Fruit fly (Drosophila melanogaster) whole organism, embryonic: ENCODE measurements around the gene Osi19.

Experiments used
- Bdp1 ChIP-seq: fragments of 200-800 bp; sonication (Bioruptor generic); optimal IDR thresholded peaks from 3 replicates; lab custom pipeline; 2016; ENCODE audit warnings: missing biosample characterization, missing genetic modification characterization
- CG1024 ChIP-seq: fragments of 200-800 bp; sonication (Bioruptor generic); IDR thresholded peaks from 2 replicates; pipeline ENCODE4 v1.3.6; 2022; ENCODE audit warnings: missing biosample characterization, missing genetic modification characterization
- CG10267 ChIP-seq: fragments of 200-800 bp; sonication (Bioruptor generic); optimal IDR thresholded peaks from 2 replicates; lab custom pipeline; 2018; ENCODE audit warnings: missing biosample characterization, mild to moderate bottlenecking, missing genetic modification characterization, moderate library complexity
- CG10654 ChIP-seq: fragments of 200-800 bp; sonication (Bioruptor generic); optimal IDR thresholded peaks from 2 replicates; lab custom pipeline; 2016; ENCODE audit warnings: missing biosample characterization, missing genetic modification characterization
- CG12236 ChIP-seq: fragments of 200-800 bp; sonication (Bioruptor generic); optimal IDR thresholded peaks from 2 replicates; lab custom pipeline; 2016; ENCODE audit warnings: missing biosample characterization, missing genetic modification characterization
- CG12299 ChIP-seq: fragments of 200-800 bp; sonication (Bioruptor generic); optimal IDR thresholded peaks from 2 replicates; lab custom pipeline; 2018; ENCODE audit warnings: missing biosample characterization, mild to moderate bottlenecking, missing genetic modification characterization
- CG13296 ChIP-seq: fragments of 200-800 bp; sonication (Bioruptor generic); optimal IDR thresholded peaks from 3 replicates; lab custom pipeline; 2018; ENCODE audit warnings: missing biosample characterization, mild to moderate bottlenecking, missing genetic modification characterization
- CG14965 ChIP-seq: fragments of 200-800 bp; sonication (Bioruptor generic); optimal IDR thresholded peaks from 2 replicates; lab custom pipeline; 2016; ENCODE audit warnings: missing biosample characterization, missing genetic modification characterization, borderline replicate concordance
- CG16815 ChIP-seq: fragments of 200-800 bp; sonication (Bioruptor generic); optimal IDR thresholded peaks from 3 replicates; lab custom pipeline; 2017; ENCODE audit warnings: missing biosample characterization, mild to moderate bottlenecking, missing genetic modification characterization
- CG18764 ChIP-seq: fragments of 200-800 bp; sonication (Bioruptor generic); optimal IDR thresholded peaks from 3 replicates; lab custom pipeline; 2016; ENCODE audit warnings: missing biosample characterization, missing genetic modification characterization
- CG2678 ChIP-seq: fragments of 200-800 bp; sonication (Bioruptor generic); optimal IDR thresholded peaks from 3 replicates; lab custom pipeline; 2019; ENCODE audit warnings: missing biosample characterization, mild to moderate bottlenecking, missing genetic modification characterization, moderate library complexity
- CG3065 ChIP-seq: fragments of 200-800 bp; sonication (Bioruptor generic); optimal IDR thresholded peaks from 2 replicates; lab custom pipeline; 2016; ENCODE audit warnings: missing biosample characterization, missing genetic modification characterization
- CG32772 ChIP-seq: fragments of 200-800 bp; sonication (Bioruptor generic); IDR thresholded peaks from 2 replicates; pipeline ENCODE4 v1.3.6; 2022; ENCODE audit warnings: missing biosample characterization, missing genetic modification characterization
- CG6254 ChIP-seq: fragments of 200-800 bp; sonication (Bioruptor generic); optimal IDR thresholded peaks from 3 replicates; lab custom pipeline; 2017; ENCODE audit warnings: mild to moderate bottlenecking, missing biosample characterization, missing genetic modification reagents, missing genetic modification characterization
- CG6813 ChIP-seq: fragments of 200-800 bp; sonication (Bioruptor generic); optimal IDR thresholded peaks from 2 replicates; lab custom pipeline; 2017; ENCODE audit warnings: missing biosample characterization, missing genetic modification characterization, mild to moderate bottlenecking, moderate library complexity, missing genetic modification reagents
- CG7839 ChIP-seq: fragments of 200-800 bp; sonication (Bioruptor generic); optimal IDR thresholded peaks from 3 replicates; lab custom pipeline; 2018; ENCODE audit warnings: missing biosample characterization, mild to moderate bottlenecking, missing genetic modification characterization, moderate library complexity
- CHES-1-like ChIP-seq: fragments of 200-800 bp; sonication (Bioruptor generic); optimal IDR thresholded peaks from 2 replicates; lab custom pipeline; 2016; ENCODE audit warnings: missing biosample characterization, missing genetic modification characterization
- D ChIP-seq, 2 experiments: fragments of 200-800 bp in 1 of 2; fragments of >200 bp in 1 of 2; sonication (Bioruptor generic) in 1 of 2; optimal IDR thresholded peaks; 2 replicates in 1 of 2; 3 replicates in 1 of 2; lab custom pipeline; 2017; ENCODE audit warnings: mild to moderate bottlenecking in 1 of 2, missing biosample characterization in 1 of 2, missing genetic modification characterization in 1 of 2, missing genetic modification reagents in 1 of 2
- Dip2 ChIP-seq: fragments of 200-800 bp; sonication (Bioruptor generic); IDR thresholded peaks from 2 replicates; pipeline ENCODE4 v1.3.6; 2022; ENCODE audit warnings: missing biosample characterization, missing genetic modification characterization
- Dp ChIP-seq: fragments of 200-800 bp; sonication (Bioruptor generic); optimal IDR thresholded peaks from 2 replicates; lab custom pipeline; 2018; ENCODE audit warnings: missing biosample characterization, mild to moderate bottlenecking, missing genetic modification characterization, moderate library complexity
- Ets65A ChIP-seq: fragments of 200-800 bp; sonication (Bioruptor generic); peaks from one replicate; lab custom pipeline; 2016; ENCODE audit warnings: missing biosample characterization, missing genetic modification characterization
- Hsf ChIP-seq: fragments of 200-800 bp; sonication (Bioruptor generic); optimal IDR thresholded peaks from 3 replicates; lab custom pipeline; 2016; ENCODE audit warnings: missing biosample characterization, missing genetic modification characterization
- NC2α ChIP-seq: fragments of 200-800 bp; sonication (Bioruptor generic); optimal IDR thresholded peaks from 2 replicates; lab custom pipeline; 2016; ENCODE audit warnings: missing biosample characterization, missing genetic modification characterization
- NC2β ChIP-seq: fragments of 200-800 bp; sonication (Bioruptor generic); optimal IDR thresholded peaks from 2 replicates; lab custom pipeline; 2016; ENCODE audit warnings: missing biosample characterization, missing genetic modification characterization
- Nf-YA ChIP-seq: fragments of 200-800 bp; sonication (Bioruptor generic); IDR thresholded peaks from 2 replicates; pipeline ENCODE4 v1.3.6; 2022; ENCODE audit warnings: missing biosample characterization, missing genetic modification characterization
- Nf-YB ChIP-seq: fragments of 200-800 bp; sonication (Bioruptor generic); optimal IDR thresholded peaks from 3 replicates; lab custom pipeline; 2019; ENCODE audit warnings: missing biosample characterization, mild to moderate bottlenecking, missing genetic modification characterization, moderate library complexity
- NfI ChIP-seq: fragments of 200-800 bp; sonication (Bioruptor generic); optimal IDR thresholded peaks from 3 replicates; lab custom pipeline; 2018; ENCODE audit warnings: missing biosample characterization, mild to moderate bottlenecking, missing genetic modification characterization, moderate library complexity
- Sox102F ChIP-seq: fragments of 200-800 bp; sonication (Bioruptor generic); optimal IDR thresholded peaks from 2 replicates; lab custom pipeline; 2018; ENCODE audit warnings: missing biosample characterization, mild to moderate bottlenecking, missing genetic modification characterization, moderate library complexity
- Ssrp ChIP-seq: fragments of 200-800 bp; sonication (Bioruptor generic); optimal IDR thresholded peaks from 2 replicates; lab custom pipeline; 2018; ENCODE audit warnings: missing biosample characterization, mild to moderate bottlenecking, missing genetic modification characterization, moderate library complexity
- cg ChIP-seq: fragments of 200-800 bp; sonication (Bioruptor generic); optimal IDR thresholded peaks from 3 replicates; lab custom pipeline; 2019; ENCODE audit warnings: missing biosample characterization, mild to moderate bottlenecking, missing genetic modification characterization, moderate library complexity
- chif ChIP-seq, 2 experiments: fragments of 200-800 bp; sonication (Bioruptor generic); optimal IDR thresholded peaks; 3 replicates each; lab custom pipeline; 2016; ENCODE audit warnings: missing biosample characterization in 2 of 2, missing genetic modification characterization in 2 of 2
- crol ChIP-seq: fragments of 200-800 bp; sonication (Bioruptor generic); IDR thresholded peaks from 2 replicates; pipeline ENCODE4 v1.3.6; 2022; ENCODE audit warnings: missing biosample characterization, missing genetic modification characterization
- danr ChIP-seq: fragments of 200-800 bp; sonication (Bioruptor generic); IDR thresholded peaks from 2 replicates; pipeline ENCODE4 v1.3.6; 2022; ENCODE audit warnings: missing biosample characterization, missing genetic modification characterization
- dmrt99B ChIP-seq: fragments of 200-800 bp; sonication (Bioruptor generic); optimal IDR thresholded peaks from 2 replicates; lab custom pipeline; 2018; ENCODE audit warnings: missing biosample characterization, mild to moderate bottlenecking, missing genetic modification characterization, moderate library complexity
- dysf ChIP-seq: fragments of 200-800 bp; sonication (Bioruptor generic); IDR thresholded peaks from 3 replicates; pipeline ENCODE4 v1.3.6; 2022; ENCODE audit warnings: missing biosample characterization, missing genetic modification characterization
- gsb ChIP-seq: fragments of 200-800 bp; sonication (Bioruptor generic); IDR thresholded peaks from 2 replicates; pipeline ENCODE4 v1.3.6; 2022; ENCODE audit warnings: missing biosample characterization, missing genetic modification characterization
- her ChIP-seq: fragments of 200-800 bp; sonication (Bioruptor generic); optimal IDR thresholded peaks from 2 replicates; lab custom pipeline; 2016; ENCODE audit warnings: missing biosample characterization, missing genetic modification characterization
- insv ChIP-seq, 2 experiments: fragments of 200-800 bp; sonication (Bioruptor generic); optimal IDR thresholded peaks; 3 replicates each; lab custom pipeline; 2016 to 2018; ENCODE audit warnings: missing biosample characterization in 2 of 2, missing genetic modification characterization in 2 of 2
- nom ChIP-seq: fragments of 200-800 bp; sonication (Bioruptor generic); optimal IDR thresholded peaks from 2 replicates; lab custom pipeline; 2017; ENCODE audit warnings: missing biosample characterization, missing genetic modification characterization, mild to moderate bottlenecking, moderate library complexity, missing genetic modification reagents
- onecut ChIP-seq: fragments of 200-800 bp; sonication (Bioruptor generic); IDR thresholded peaks from 2 replicates; pipeline ENCODE4 v1.3.6; 2022; ENCODE audit warnings: missing biosample characterization, missing genetic modification characterization
- pan ChIP-seq, 4 experiments: fragments of >200 bp in 3 of 4; fragments of 200-800 bp in 1 of 4; sonication (Bioruptor generic) in 1 of 4; optimal IDR thresholded peaks in 3 of 4; IDR thresholded peaks in 1 of 4; 2 replicates each; pipeline versions ENCODE4 v1.3.6 to Lab custom; 2017 to 2022; ENCODE audit warnings: missing biosample characterization in 2 of 4, missing genetic modification characterization in 2 of 4, mixed read lengths in 1 of 4
- pros ChIP-seq: fragments of 200-800 bp; sonication (Bioruptor generic); optimal IDR thresholded peaks from 3 replicates; lab custom pipeline; 2019; ENCODE audit warnings: missing biosample characterization, mild to moderate bottlenecking, missing genetic modification characterization, moderate library complexity
- seq ChIP-seq: fragments of 200-800 bp; sonication (Bioruptor generic); IDR thresholded peaks from 2 replicates; pipeline ENCODE4 v1.3.6; 2022; ENCODE audit warnings: missing biosample characterization, missing genetic modification characterization
- sisA ChIP-seq: fragments of 200-800 bp; sonication (Bioruptor generic); IDR thresholded peaks from 2 replicates; pipeline ENCODE4 v1.3.6; 2022; ENCODE audit warnings: missing biosample characterization, missing genetic modification characterization
- slp2 ChIP-seq: fragments of 200-800 bp; sonication (Bioruptor generic); optimal IDR thresholded peaks from 2 replicates; lab custom pipeline; 2016; ENCODE audit warnings: missing biosample characterization, missing genetic modification characterization
- stc ChIP-seq: fragments of 200-800 bp; sonication (Bioruptor generic); IDR thresholded peaks from 2 replicates; pipeline ENCODE4 v1.3.6; 2022; ENCODE audit warnings: missing biosample characterization, missing genetic modification characterization
- tll ChIP-seq, 2 experiments: fragments of 200-800 bp in 1 of 2; fragments of >200 bp in 1 of 2; sonication (Bioruptor generic) in 1 of 2; optimal IDR thresholded peaks; 2 replicates each; lab custom pipeline; 2017 to 2019; ENCODE audit warnings: missing biosample characterization in 2 of 2, missing genetic modification characterization in 2 of 2, mild to moderate bottlenecking in 1 of 2, moderate library complexity in 1 of 2
- yki ChIP-seq: fragments of >200 bp; optimal IDR thresholded peaks from 3 replicates; lab custom pipeline; 2018

Gene Osi19

dm6 chr3R:6351181-6351580 lies 16.0 kb downstream of the Osi19 start (continued):
- TF ChIP-seq pan (optimal IDR thresholded peaks at IDR 0.05; lab: Kevin White, UChicago) (no peak), pan (GFP tag; optimal IDR thresholded peaks at IDR 0.05 in 1 of 2, IDR thresholded peaks at IDR 0.05 in 1 of 2) (peak in 1 of 2 experiments; percentile 22), nom (GFP tag; lab: Kevin White, UChicago) (peak; percentile 35), CG12236 (no peak), cg (GFP tag; lab: Kevin White, UChicago) (peak; percentile 85), CG32772 (GFP tag; lab: Robert Waterston, UW) (no peak), onecut (GFP tag; lab: Robert Waterston, UW) (peak; percentile 84), D (optimal IDR thresholded peaks at IDR 0.05; lab: Kevin White, UChicago) (peak; percentile 4), D (GFP tag; optimal IDR thresholded peaks at IDR 0.05; lab: Kevin White, UChicago) (no peak), NC2α (no peak), insv (GFP tag; optimal IDR thresholded peaks at IDR 0.05; lab: Kevin White, UChicago) (peak; percentile 44 to 93), Dp (no peak), Nf-YB (peak; percentile 21), CG2678 (tag; lab: Kevin White, UChicago) (no peak), CG6813 (peak; percentile 21), CG6254 (GFP tag; lab: Kevin White, UChicago) (peak; percentile 100), stc (GFP tag; lab: Robert Waterston, UW) (0 out of 2 replicates have a peak, but pooled peaks have one; percentile 11), crol (GFP tag; lab: Robert Waterston, UW) (peak; percentile 61), Dip2 (no peak)

- TF ChIP-seq danr (GFP tag; lab: Robert Waterston, UW) (no peak), Ssrp (tag; lab: Kevin White, UChicago) (peak; percentile 21), Hsf (GFP tag; lab: Kevin White, UChicago) (peak; percentile 8), CG14965 (GFP tag; lab: Kevin White, UChicago) (no peak), slp2 (GFP tag; lab: Kevin White, UChicago) (peak; percentile 13), dmrt99B (peak; percentile 60), gsb (GFP tag; lab: Robert Waterston, UW) (no peak), pros (GFP tag; lab: Kevin White, UChicago) (no peak), dysf (GFP tag; lab: Robert Waterston, UW) (peak; percentile 47; the same call in 1 of the 3 replicates), Bdp1 (GFP tag; lab: Kevin White, UChicago) (no peak), CG12299 (peak; percentile 13), pan (optimal IDR thresholded peaks at IDR 0.05; lab: Kevin White, UChicago) (no peak), pan (GFP tag; optimal IDR thresholded peaks at IDR 0.05 in 1 of 2, IDR thresholded peaks at IDR 0.05 in 1 of 2) (no peak), Ets65A (GFP tag; lab: Kevin White, UChicago) (no peak), CG18764 (GFP tag; lab: Kevin White, UChicago) (no peak), CG10654 (no peak), crol (GFP tag; lab: Robert Waterston, UW) (peak; percentile 75), CG13296 (peak; percentile 41), seq (GFP tag; lab: Robert Waterston, UW) (no peak), CG1024 (GFP tag; lab: Robert Waterston, UW) (no peak), yki (no peak), CG10267 (tag; lab: Kevin White, UChicago) (peak; percentile 14), her (GFP tag; lab: Kevin White, UChicago) (no peak), CHES-1-like (GFP tag; lab: Kevin White, UChicago) (no peak), sisA (GFP tag; lab: Robert Waterston, UW) (no peak), CG3065 (GFP tag; lab: Kevin White, UChicago) (no peak), CG16815 (GFP tag; lab: Kevin White, UChicago) (no peak), Nf-YA (GFP tag; lab: Robert Waterston, UW) (no peak), chif (GFP tag; optimal IDR thresholded peaks at IDR 0.05; lab: Kevin White, UChicago) (no peak), CG7839 (peak; percentile 38), tll (GFP tag; optimal IDR thresholded peaks at IDR 0.05; lab: Kevin White, UChicago) (no peak), Sox102F (GFP tag; lab: Kevin White, UChicago) (peak; percentile 41), NfI (peak; percentile 22), NC2β (GFP tag; lab: Kevin White, UChicago) (no peak)
These were observed 16.7 kb downstream of the Osi19 start for dm6 chr3R:6351696-6352378.
